Fruit fly (Drosophila melanogaster): ENCODE results near the gene osp.

Gene osp

DNA sequence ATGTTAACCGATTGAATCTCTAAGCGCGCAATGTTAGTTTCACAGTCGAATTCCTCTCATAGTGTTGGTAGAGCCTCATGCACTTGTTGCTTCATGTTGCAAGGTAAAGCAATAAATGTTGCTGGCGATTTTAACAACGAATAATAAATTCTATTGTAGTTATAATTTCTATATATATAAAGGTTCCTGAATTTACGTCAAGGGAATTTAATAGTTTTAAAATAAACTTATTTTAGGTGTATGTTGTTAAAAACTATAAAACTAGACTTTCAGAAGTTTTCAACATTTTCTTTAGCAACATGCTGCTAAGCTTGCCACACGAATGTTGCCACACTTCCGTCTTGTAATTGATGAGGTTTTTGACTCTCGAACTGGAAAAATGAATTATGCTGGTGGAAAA, 1.1 kb upstream of the osp start:
- TF ChIP-seq CG15710 (tag; optimal IDR thresholded peaks at IDR 0.05) (no peak), CG12605 (GFP tag; IDR thresholded peaks at IDR 0.05) (0 out of 2 replicates have a peak, but pooled peaks have one; percentile 21), Pif1B (GFP tag; optimal IDR thresholded peaks at IDR 0.05) (no peak), CG17806 (tag; optimal IDR thresholded peaks at IDR 0.05) (no peak), CG4496 (GFP tag; IDR thresholded peaks at IDR 0.05) (no peak)

DNA sequence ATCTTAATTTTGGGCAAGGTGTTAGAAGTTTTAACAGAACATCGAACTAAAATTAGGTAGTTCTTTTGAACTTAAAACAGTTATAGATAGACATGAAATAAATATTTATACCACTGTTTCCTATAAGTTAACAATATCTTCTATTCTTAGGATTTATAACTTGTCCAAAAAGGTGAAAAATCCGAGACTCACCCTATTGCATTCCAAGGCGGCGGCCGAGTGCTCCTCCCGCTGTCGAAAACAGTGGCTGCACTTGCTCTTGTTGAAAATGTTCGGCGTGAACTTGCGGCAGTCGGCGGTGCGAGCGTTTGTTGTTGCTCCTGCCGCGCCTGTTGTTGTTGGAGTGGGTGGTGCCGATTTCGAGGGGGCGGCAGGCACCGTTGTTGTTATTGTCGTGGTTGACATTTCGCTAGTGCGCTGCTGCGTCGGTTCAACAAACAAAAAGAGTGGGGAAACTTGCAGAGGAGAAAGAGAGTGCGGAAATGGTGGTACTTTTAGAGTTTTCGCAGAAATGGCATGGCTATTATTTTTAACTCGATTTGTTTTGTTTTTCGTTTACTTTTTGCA, 783 bp downstream of the osp start:
- TF ChIP-seq fd96Ca (GFP tag; IDR thresholded peaks at IDR 0.05) (peak; percentile 14; the same call in 1 of the 3 replicates), CG15710 (tag; optimal IDR thresholded peaks at IDR 0.05) (no peak)

- TF ChIP-seq CG13204 (GFP tag; optimal IDR thresholded peaks at IDR 0.05): no peak
- TF ChIP-seq CG4496 (GFP tag; IDR thresholded peaks at IDR 0.05): no peak
- no peak for TF ChIP-seq Ets98B (GFP tag; IDR thresholded peaks at IDR 0.05)
- TF ChIP-seq D1 (tag; optimal IDR thresholded peaks at IDR 0.05): no peak
Measured at dm6 chr2L:14687359-14687758, 1.8 kb downstream of the osp start.

DNA sequence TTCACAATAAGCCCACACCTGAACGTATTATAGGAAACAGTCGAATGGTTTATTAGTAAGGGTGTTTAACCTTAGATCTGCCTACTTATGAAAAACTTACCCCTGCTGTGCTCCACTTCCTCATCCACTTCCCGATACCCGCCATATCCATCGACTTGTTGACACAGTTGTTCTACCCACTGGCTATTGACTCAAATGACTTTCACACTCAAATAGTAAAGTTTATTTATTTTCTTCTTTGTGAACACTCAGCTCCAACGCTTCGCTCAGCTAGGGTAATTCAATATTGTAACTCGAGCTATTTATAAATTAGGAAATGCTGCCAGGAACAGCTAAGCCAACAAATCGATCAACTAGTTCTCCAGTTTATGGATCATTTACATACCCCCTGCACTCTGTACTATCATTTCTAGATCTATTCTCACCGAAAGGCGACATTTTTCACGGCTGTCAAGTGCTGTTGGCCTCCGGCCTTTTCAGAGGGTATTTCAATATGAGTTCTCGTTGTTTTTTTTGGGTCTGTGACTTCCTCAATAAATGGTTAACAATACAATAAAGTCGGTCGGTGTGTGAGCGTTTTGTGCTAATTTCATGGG, 3.4 kb downstream of the osp start:
- TF ChIP-seq EcR (GFP tag; optimal IDR thresholded peaks at IDR 0.05): no peak
- no peak for TF ChIP-seq CG4496 (GFP tag; IDR thresholded peaks at IDR 0.05)
- TF ChIP-seq CG32121 (GFP tag; IDR thresholded peaks at IDR 0.05): no peak
- 0 out of 3 replicates have a peak, but pooled peaks have one; percentile 19 for TF ChIP-seq fd96Ca (GFP tag; IDR thresholded peaks at IDR 0.05)
- no peak for TF ChIP-seq CG8159 (tag; optimal IDR thresholded peaks at IDR 0.05)
- peak; percentile 26; the same call in 1 of the 2 replicates for TF ChIP-seq Ets98B (GFP tag; IDR thresholded peaks at IDR 0.05)
- no peak for TF ChIP-seq Snoo (tag; optimal IDR thresholded peaks at IDR 0.05)

DNA sequence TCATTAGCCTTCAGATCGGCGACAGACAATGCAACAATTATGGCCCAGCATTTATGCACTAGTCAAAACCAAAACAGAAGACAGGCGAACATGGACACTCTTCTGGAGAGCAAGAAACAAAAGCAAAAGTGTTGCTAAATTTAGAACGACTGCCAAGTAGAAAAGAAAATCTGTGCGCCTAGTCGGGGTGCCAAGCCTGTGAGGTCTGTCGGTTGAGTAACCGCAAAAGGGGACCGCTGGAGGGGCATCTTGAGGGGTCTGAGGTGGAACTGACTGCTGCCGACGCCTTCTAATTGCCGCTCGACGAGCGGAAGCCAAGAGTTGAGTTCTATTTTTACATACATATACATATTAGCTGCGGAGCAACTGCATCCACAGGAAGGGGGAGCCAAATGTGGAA, 4.2 kb downstream of the osp start:
- TF ChIP-seq CG12605 (GFP tag; IDR thresholded peaks at IDR 0.05) (no peak), CG13204 (GFP tag; optimal IDR thresholded peaks at IDR 0.05) (peak; percentile 31), CG4496 (GFP tag; IDR thresholded peaks at IDR 0.05) (0 out of 3 replicates have a peak, but pooled peaks have one; percentile 16), EcR (GFP tag; optimal IDR thresholded peaks at IDR 0.05) (peak; percentile 54), Ets98B (GFP tag; IDR thresholded peaks at IDR 0.05) (0 out of 2 replicates have a peak, but pooled peaks have one; percentile 14)

DNA sequence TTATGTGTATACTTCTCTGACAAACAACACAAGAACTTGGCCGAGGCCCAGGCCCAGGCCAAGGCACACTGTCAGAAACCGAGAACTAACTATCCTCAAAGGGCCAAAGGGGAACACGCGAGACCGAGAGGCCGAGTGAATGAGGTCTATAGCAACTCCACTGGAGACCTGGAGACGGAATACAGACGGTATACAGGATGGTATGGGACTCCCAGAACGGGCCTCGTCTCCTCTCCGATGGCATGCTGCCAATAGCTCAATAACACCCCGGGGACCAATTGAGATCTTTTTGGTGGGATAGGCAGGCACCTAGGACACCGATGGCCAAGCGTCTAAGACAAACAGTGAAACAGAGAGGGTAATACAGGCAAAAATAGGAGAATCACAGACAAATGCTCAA, 5.5 kb downstream of the osp start:
- TF ChIP-seq CG14655 (GFP tag; optimal IDR thresholded peaks at IDR 0.05) (no peak), fd96Ca (GFP tag; IDR thresholded peaks at IDR 0.05) (0 out of 3 replicates have a peak, but pooled peaks have one; percentile 13), CG8301 (tag; optimal IDR thresholded peaks at IDR 0.05) (no peak), gl (tag; optimal IDR thresholded peaks at IDR 0.05) (no peak), CG13204 (GFP tag; optimal IDR thresholded peaks at IDR 0.05) (no peak)

DNA sequence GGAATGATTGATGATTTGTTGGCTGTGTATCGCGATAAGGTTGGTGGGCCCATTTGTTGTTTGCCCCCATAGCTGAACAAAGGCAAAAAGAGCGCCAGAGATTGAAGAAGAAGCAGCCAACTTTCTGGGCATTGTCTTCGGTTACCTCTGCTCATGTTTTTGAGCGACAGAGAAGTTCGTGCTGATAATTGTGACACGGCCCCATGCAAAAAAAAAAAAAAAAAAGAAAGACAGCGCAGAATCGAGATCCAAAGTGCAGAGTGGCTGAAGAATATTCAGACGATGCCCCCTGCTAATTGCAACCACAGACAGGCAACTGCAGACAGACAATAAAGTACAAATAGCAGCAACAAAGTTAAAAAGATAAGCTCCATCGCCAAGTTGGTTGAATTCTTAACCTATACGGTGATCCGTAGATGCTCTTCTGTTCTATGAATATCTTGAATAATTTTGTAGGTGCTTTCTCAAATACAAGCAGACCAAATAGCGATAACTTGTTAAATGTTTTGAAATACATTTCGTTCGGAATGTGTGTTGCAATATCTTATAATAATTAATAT, 6.7 kb downstream of the osp start:
- TF ChIP-seq CG32121 (GFP tag; IDR thresholded peaks at IDR 0.05): no peak
- TF ChIP-seq Pif1B (GFP tag; optimal IDR thresholded peaks at IDR 0.05): peak; percentile 20

DNA sequence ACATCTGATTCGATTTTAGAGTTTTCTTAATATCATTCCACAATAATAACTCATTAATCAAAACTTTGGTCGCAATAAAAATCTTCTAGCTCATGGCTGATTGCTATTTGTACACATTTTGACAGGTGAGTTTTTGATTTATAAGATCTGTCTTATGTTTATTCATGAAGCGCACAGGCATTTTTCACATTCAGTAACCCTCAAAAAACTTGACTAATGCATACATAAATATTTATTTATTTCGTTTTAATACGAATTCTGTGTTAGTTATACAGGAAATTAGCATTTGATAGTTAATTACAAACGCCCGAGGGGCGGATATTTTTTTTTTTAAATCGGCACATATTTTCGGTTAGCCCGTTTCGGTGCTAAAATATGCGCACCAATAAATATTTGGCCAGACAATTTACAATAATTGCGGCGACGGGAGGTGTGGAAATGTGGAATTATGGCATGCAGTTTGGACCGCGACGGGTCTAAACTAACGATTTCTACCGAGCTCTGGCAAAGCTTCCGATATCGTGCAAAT, 8.7 kb downstream of the osp start:
- TF ChIP-seq CG8159 (tag; optimal IDR thresholded peaks at IDR 0.05) (no peak), CG14655 (GFP tag; optimal IDR thresholded peaks at IDR 0.05) (no peak), CG8301 (tag; optimal IDR thresholded peaks at IDR 0.05) (no peak), CG13204 (GFP tag; optimal IDR thresholded peaks at IDR 0.05) (no peak), CG34367 (tag; optimal IDR thresholded peaks at IDR 0.05) (no peak), EcR (GFP tag; optimal IDR thresholded peaks at IDR 0.05) (no peak), Pif1A (GFP tag; optimal IDR thresholded peaks at IDR 0.05) (no peak), CG10348 (GFP tag; IDR thresholded peaks at IDR 0.05) (no peak), Ets98B (GFP tag; IDR thresholded peaks at IDR 0.05) (no peak), Pif1B (GFP tag; optimal IDR thresholded peaks at IDR 0.05) (no peak), D1 (tag; optimal IDR thresholded peaks at IDR 0.05) (no peak), Snoo (tag; optimal IDR thresholded peaks at IDR 0.05) (no peak), fd96Ca (GFP tag; IDR thresholded peaks at IDR 0.05) (no peak), CG4496 (GFP tag; IDR thresholded peaks at IDR 0.05) (no peak), rn (GFP tag; IDR thresholded peaks at IDR 0.05) (no peak), CG32121 (GFP tag; IDR thresholded peaks at IDR 0.05) (no peak), CG9948 (tag; optimal IDR thresholded peaks at IDR 0.05) (no peak), CG17806 (tag; optimal IDR thresholded peaks at IDR 0.05) (no peak)
